Fruit fly (Drosophila melanogaster): ENCODE measurements around the gene bsk.

Gene bsk

dm6 chr2L:10250441-10250847 lies at the start of gene bsk, which contains the start of gene CG31717:
Gene bsk (minus strand): TSS chr2L:10250501.
Gene CG31717 (plus strand): TSS chr2L:10250737.
- TF ChIP-seq pan (optimal IDR thresholded peaks at IDR 0.05) = no peak
- no peak for TF ChIP-seq Dll (optimal IDR thresholded peaks at IDR 0.05)

- TF ChIP-seq usp (GFP tag; optimal IDR thresholded peaks at IDR 0.05) = no peak
- TF ChIP-seq psq (optimal IDR thresholded peaks at IDR 0.05) = no peak
- TF ChIP-seq EcR (GFP tag; optimal IDR thresholded peaks at IDR 0.05) = no peak
- TF ChIP-seq CG8478 (optimal IDR thresholded peaks at IDR 0.05) = no peak
- TF ChIP-seq Dll (optimal IDR thresholded peaks at IDR 0.05) = no peak
- TF ChIP-seq pan (optimal IDR thresholded peaks at IDR 0.05) = no peak
Measured at dm6 chr2L:10299810-10300147, 49.5 kb upstream of the bsk start, which contains the start of gene CYLD. Gene CYLD (minus strand): TSS chr2L:10299847.

- TF ChIP-seq psq (optimal IDR thresholded peaks at IDR 0.05) (no peak), pan (optimal IDR thresholded peaks at IDR 0.05) (no peak), Dll (optimal IDR thresholded peaks at IDR 0.05) (no peak), usp (GFP tag; optimal IDR thresholded peaks at IDR 0.05) (no peak), CG8478 (optimal IDR thresholded peaks at IDR 0.05) (no peak), EcR (GFP tag; optimal IDR thresholded peaks at IDR 0.05) (no peak)
Measured at dm6 chr2L:10299077-10299809, 48.9 kb upstream of the bsk start.

- no peak for TF ChIP-seq EcR (GFP tag; optimal IDR thresholded peaks at IDR 0.05)
- TF ChIP-seq usp (GFP tag; optimal IDR thresholded peaks at IDR 0.05) = no peak
- no peak for TF ChIP-seq Dll (optimal IDR thresholded peaks at IDR 0.05)
- no peak for TF ChIP-seq CG8478 (optimal IDR thresholded peaks at IDR 0.05)
Measured at dm6 chr2L:10298306-10298705, 48.0 kb upstream of the bsk start.

DNA sequence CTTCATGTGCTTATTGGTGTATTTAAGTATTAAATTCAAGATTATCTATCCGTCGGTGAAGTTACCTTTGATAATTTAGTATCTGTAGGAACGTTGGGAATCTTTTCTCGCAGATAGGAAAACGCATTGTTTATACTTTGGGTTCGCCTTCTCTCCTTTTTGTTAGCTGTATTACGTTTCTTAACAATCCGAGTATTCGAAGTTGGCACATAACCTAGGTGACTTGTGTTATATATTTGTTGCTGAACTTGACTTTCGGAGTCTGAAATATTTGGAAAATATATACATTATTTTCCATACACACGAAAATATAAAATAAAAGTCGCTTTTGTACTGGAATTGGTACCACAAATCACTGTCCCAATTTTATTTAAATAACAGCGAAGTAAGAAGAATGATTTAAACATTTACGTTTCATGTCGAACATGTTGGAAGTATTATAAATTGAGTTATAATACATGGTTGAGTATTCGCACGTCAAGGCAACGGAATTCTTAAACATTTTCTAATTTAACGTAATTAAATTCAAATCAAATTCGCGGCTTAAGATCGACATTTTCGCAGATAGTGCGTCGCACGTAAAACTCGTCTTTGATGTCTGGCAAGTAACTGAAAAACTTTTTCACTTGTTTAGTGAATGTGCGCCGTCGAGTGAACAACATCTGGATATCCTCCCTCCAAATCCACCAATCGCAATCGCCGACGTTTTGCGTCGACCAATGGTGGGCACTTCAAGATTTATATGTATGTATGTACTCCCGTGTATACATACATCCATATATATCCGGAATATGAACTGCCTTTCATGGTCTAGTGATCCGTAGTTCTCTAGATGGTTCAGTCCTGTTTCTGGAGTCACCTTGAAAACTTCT lies 44.7 kb upstream of the bsk start, which contains the start of gene Hand:
Gene Hand, minus strand, starts transcription at position 588 of the 872 bp plus-strand sequence.
- no peak for TF ChIP-seq usp (GFP tag; optimal IDR thresholded peaks at IDR 0.05)
- TF ChIP-seq psq (optimal IDR thresholded peaks at IDR 0.05) = no peak
- TF ChIP-seq pan (optimal IDR thresholded peaks at IDR 0.05) = no peak
- no peak for TF ChIP-seq EcR (GFP tag; optimal IDR thresholded peaks at IDR 0.05)
- TF ChIP-seq CG8478 (optimal IDR thresholded peaks at IDR 0.05) = no peak
- no peak for TF ChIP-seq Dll (optimal IDR thresholded peaks at IDR 0.05)

DNA sequence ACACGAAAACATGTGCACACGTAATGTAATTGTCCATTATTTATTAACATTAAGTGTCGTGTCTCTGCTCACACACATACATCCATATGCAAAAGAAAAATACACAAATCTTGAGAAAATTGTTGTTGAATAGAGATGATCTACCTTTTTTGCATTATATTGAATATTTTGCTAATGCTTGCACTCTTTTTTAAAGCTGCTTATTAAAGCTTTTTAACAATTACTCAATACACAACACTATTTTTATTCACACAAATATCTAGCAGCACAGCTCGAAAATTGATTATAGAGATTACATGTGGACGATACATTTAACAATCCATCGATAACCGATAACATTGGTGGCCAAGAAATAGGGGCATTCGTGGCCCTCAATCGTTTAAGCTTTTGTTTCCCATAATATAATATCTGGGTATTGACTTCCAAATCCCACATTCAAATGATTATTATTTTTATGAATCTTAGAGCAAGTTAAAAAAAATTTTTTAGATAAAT lies 41.8 kb upstream of the bsk start, which contains the start of gene Ufd4:
Gene Ufd4, minus strand, starts transcription at position 300 of the 495 bp plus-strand sequence.
- TF ChIP-seq usp (GFP tag; optimal IDR thresholded peaks at IDR 0.05) (no peak), psq (optimal IDR thresholded peaks at IDR 0.05) (no peak), CG8478 (optimal IDR thresholded peaks at IDR 0.05) (no peak)

dm6 chr2L:10291276-10291675 lies 41.0 kb upstream of the bsk start:
- TF ChIP-seq EcR (GFP tag; optimal IDR thresholded peaks at IDR 0.05) (no peak), Dll (optimal IDR thresholded peaks at IDR 0.05) (no peak), pan (optimal IDR thresholded peaks at IDR 0.05) (no peak), psq (optimal IDR thresholded peaks at IDR 0.05) (no peak), CG8478 (optimal IDR thresholded peaks at IDR 0.05) (no peak), usp (GFP tag; optimal IDR thresholded peaks at IDR 0.05) (no peak)

dm6 chr2L:10280772-10281171 lies 30.5 kb upstream of the bsk start, which contains the start of gene CG34043:
Gene CG34043 (minus strand): TSS chr2L:10280872.
- TF ChIP-seq psq (optimal IDR thresholded peaks at IDR 0.05) (no peak), usp (GFP tag; optimal IDR thresholded peaks at IDR 0.05) (no peak), Dll (optimal IDR thresholded peaks at IDR 0.05) (no peak), pan (optimal IDR thresholded peaks at IDR 0.05) (no peak)

dm6 chr2L:10278658-10279057 lies 28.4 kb upstream of the bsk start, which contains the start of gene Utx:
Gene Utx (minus strand): TSS chr2L:10278811.
- no peak for TF ChIP-seq EcR (GFP tag; optimal IDR thresholded peaks at IDR 0.05)
- no peak for TF ChIP-seq CG8478 (optimal IDR thresholded peaks at IDR 0.05)
- TF ChIP-seq Dll (optimal IDR thresholded peaks at IDR 0.05) = no peak
- no peak for TF ChIP-seq usp (GFP tag; optimal IDR thresholded peaks at IDR 0.05)
- no peak for TF ChIP-seq psq (optimal IDR thresholded peaks at IDR 0.05)
- TF ChIP-seq pan (optimal IDR thresholded peaks at IDR 0.05) = no peak

- TF ChIP-seq CG8478 (optimal IDR thresholded peaks at IDR 0.05) = no peak
- no peak for TF ChIP-seq Dll (optimal IDR thresholded peaks at IDR 0.05)
- TF ChIP-seq psq (optimal IDR thresholded peaks at IDR 0.05) = no peak
- no peak for TF ChIP-seq pan (optimal IDR thresholded peaks at IDR 0.05)
- TF ChIP-seq EcR (GFP tag; optimal IDR thresholded peaks at IDR 0.05) = no peak
- TF ChIP-seq usp (GFP tag; optimal IDR thresholded peaks at IDR 0.05) = no peak
Measured at dm6 chr2L:10277362-10277761, 27.1 kb upstream of the bsk start.

DNA sequence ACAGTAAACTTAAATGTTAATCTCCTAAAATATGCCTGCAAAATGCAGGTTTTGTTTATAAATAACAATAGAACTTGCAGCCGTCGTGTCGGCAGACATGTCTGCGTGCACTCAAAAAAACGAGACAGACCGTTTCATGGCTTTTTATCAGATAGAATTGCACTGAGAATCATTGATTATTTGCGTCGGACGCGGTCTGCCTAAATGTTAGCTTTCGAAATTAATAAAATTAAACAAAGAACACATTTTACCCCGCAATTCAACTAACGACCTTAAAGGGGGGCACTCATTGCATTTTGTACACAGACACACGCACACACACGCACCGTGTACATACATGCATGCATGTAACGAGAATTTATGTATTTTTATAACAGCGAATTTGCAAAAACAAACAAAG lies 26.5 kb upstream of the bsk start:
- no peak for TF ChIP-seq CG8478 (optimal IDR thresholded peaks at IDR 0.05)
- TF ChIP-seq pan (optimal IDR thresholded peaks at IDR 0.05) = no peak
- TF ChIP-seq usp (GFP tag; optimal IDR thresholded peaks at IDR 0.05) = no peak
- TF ChIP-seq Dll (optimal IDR thresholded peaks at IDR 0.05) = no peak
- TF ChIP-seq EcR (GFP tag; optimal IDR thresholded peaks at IDR 0.05) = no peak
- no peak for TF ChIP-seq psq (optimal IDR thresholded peaks at IDR 0.05)

DNA sequence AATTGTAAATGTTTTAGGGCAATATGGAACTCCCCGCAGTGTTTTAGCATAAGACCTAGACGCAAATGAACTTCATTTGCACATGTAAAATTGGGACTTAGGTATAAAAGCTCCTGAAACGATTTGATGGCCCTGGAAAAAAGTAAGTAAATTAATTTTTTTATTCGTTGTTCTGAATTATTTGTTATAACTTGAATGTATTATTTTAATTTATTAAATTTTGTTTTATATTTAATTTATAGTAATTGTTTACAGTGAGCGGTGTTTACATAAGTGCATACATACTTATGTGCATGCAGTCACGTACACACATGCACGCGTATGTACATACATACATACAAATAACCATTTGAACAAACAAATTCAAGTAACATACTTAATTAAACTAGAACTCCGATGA lies 26.1 kb upstream of the bsk start:
- no peak for TF ChIP-seq psq (optimal IDR thresholded peaks at IDR 0.05)
- TF ChIP-seq CG8478 (optimal IDR thresholded peaks at IDR 0.05) = no peak
- no peak for TF ChIP-seq Dll (optimal IDR thresholded peaks at IDR 0.05)
- no peak for TF ChIP-seq usp (GFP tag; optimal IDR thresholded peaks at IDR 0.05)
- TF ChIP-seq pan (optimal IDR thresholded peaks at IDR 0.05) = no peak
- TF ChIP-seq EcR (GFP tag; optimal IDR thresholded peaks at IDR 0.05) = no peak

Data from whole organism.